In the genomic region with DNA sequence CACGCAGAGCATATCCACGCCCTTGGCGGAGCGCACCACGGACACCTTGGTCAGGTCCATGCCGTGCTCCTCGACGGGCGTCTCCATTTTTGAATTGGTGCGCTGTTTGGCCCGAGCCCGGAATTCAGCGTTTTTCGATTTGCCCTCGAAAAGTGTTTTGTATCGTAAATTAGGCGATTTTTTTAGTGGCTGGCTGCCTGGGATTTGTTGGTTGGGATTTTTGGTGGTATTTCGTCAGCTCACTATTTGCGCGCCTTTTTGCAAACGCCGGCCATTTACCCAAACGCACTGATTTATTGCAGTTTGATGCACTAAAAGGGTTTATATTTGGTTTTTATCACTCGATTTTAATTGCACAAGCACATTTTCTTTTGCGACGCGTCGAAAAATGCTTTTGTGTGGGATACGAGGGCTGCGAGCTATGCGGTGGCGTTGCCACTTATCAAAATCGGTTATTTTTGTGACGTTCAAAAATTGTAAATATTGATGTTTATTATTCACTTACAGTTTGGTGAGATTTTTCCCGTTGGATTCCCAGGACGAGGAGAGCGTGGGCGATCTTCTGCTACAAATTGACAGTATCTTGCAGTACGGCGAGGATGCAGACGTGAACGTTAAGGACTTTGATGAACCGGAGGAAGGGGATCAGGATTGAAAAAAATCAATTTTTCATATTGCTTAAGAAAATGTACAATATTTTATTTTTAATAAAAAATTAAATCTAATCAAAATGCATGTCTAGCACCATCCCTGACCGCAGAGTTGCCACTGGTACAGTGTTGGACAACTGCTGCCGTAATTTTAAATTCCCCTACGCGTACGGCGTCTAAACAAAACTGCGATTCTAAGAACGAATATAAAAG, we compare ENCODE assay signal across 5 fruit fly cellular contexts.
A peak's percentile ranks its signal among the peaks of the same experiment; 100 is the strongest.
TF ChIP-seq lines count a peak whose summit lies in the region.

A gene (minus strand): TSS at position 425 of the 863 bp plus-strand sequence.
A gene (plus strand): TSS at position 824 of the 863 bp plus-strand sequence.

TF ChIP-seq in whole organism, adult, 20 proteins besides CTCF, POLR2A, EP300 and RAD21 (continued from another document):
- TF ChIP-seq CG7045 (GFP tag; optimal IDR thresholded peaks at IDR 0.05; lab: Kevin White, UChicago) (peak; percentile 64), ovo (GFP tag; optimal IDR thresholded peaks at IDR 0.05; lab: Kevin White, UChicago) (peak; percentile 62), Clk (GFP tag; optimal IDR thresholded peaks at IDR 0.05; lab: Kevin White, UChicago) (no peak), CG14711 (tag; optimal IDR thresholded peaks at IDR 0.05; lab: Kevin White, UChicago) (peak; percentile 37)

TF ChIP-seq in whole organism, embryonic, 481 proteins besides CTCF, POLR2A, EP300 and RAD21 (continued from another document and continues in another):
- TF ChIP-seq gce (GFP tag; IDR thresholded peaks at IDR 0.05; lab: Robert Waterston, UW) (no peak), br (optimal IDR thresholded peaks at IDR 0.05; lab: Kevin White, UChicago) (no peak), HmgZ (tag; optimal IDR thresholded peaks at IDR 0.05; lab: Kevin White, UChicago) (peak; percentile 19), CG11560 (tag; IDR thresholded peaks at IDR 0.05; lab: Robert Waterston, UW) (no peak; the same call in 1 of the 3 replicates), Dfd (GFP tag; optimal IDR thresholded peaks at IDR 0.05; lab: Kevin White, UChicago) (no peak), pum (GFP tag; optimal IDR thresholded peaks at IDR 0.05; lab: Kevin White, UChicago) (peak; percentile 27), CG6683 (GFP tag; optimal IDR thresholded peaks at IDR 0.05; lab: Kevin White, UChicago) (no peak), ac (GFP tag; optimal IDR thresholded peaks at IDR 0.05; lab: Kevin White, UChicago) (no peak), Lpt (GFP tag; optimal IDR thresholded peaks at IDR 0.05; lab: Kevin White, UChicago) (no peak), al (GFP tag; IDR thresholded peaks at IDR 0.05; lab: Robert Waterston, UW) (peak; percentile 52; the same call in 1 of the 2 replicates), CG8944 (GFP tag; optimal IDR thresholded peaks at IDR 0.05; lab: Kevin White, UChicago) (no peak), CG11093 (GFP tag; IDR thresholded peaks at IDR 0.05; lab: Robert Waterston, UW) (peak; percentile 80; the same call in 2 of the 3 replicates), CG16813 (GFP tag; IDR thresholded peaks at IDR 0.05; lab: Robert Waterston, UW; ENCODE audit: partially characterized antibody) (no peak), Xrp1 (GFP tag; IDR thresholded peaks at IDR 0.05; lab: Robert Waterston, UW) (peak; percentile 53; the same call in 1 of the 2 replicates), Fer1 (GFP tag; optimal IDR thresholded peaks at IDR 0.05; lab: Kevin White, UChicago) (peak; percentile 28), BEAF-32 (GFP tag; optimal IDR thresholded peaks at IDR 0.05; lab: Kevin White, UChicago) (peak; percentile 40), CG17612 (GFP tag; IDR thresholded peaks at IDR 0.05; lab: Robert Waterston, UW) (no peak), CG4854 (GFP tag; optimal IDR thresholded peaks at IDR 0.05; lab: Kevin White, UChicago) (no peak), dysf (GFP tag; IDR thresholded peaks at IDR 0.05; lab: Robert Waterston, UW) (peak; percentile 49; the same call in 1 of the 3 replicates), D (optimal IDR thresholded peaks at IDR 0.05; lab: Kevin White, UChicago) (no peak), D (GFP tag; optimal IDR thresholded peaks at IDR 0.05; lab: Kevin White, UChicago) (peak; percentile 53), YL-1 (GFP tag; optimal IDR thresholded peaks at IDR 0.05; lab: Kevin White, UChicago) (peak; percentile 65), her (GFP tag; optimal IDR thresholded peaks at IDR 0.05; lab: Kevin White, UChicago) (no peak), ttk (GFP tag; IDR thresholded peaks at IDR 0.05; lab: Robert Waterston, UW) (peak; percentile 48; the same call in 1 of the 2 replicates), CG8281 (tag; optimal IDR thresholded peaks at IDR 0.05; lab: Kevin White, UChicago) (no peak), CG6254 (GFP tag; optimal IDR thresholded peaks at IDR 0.05; lab: Kevin White, UChicago) (no peak), Kr (GFP tag; optimal IDR thresholded peaks at IDR 0.05; lab: Kevin White, UChicago) (no peak), Blimp-1 (GFP tag; optimal IDR thresholded peaks at IDR 0.05; lab: Kevin White, UChicago) (peak; percentile 33), luna (GFP tag; optimal IDR thresholded peaks at IDR 0.05; lab: Kevin White, UChicago) (peak; percentile 36)

TF ChIP-seq in whole organism, prepupa, 60 proteins besides CTCF, POLR2A, EP300 and RAD21 (continued from another document and continues in another):
- TF ChIP-seq Gug (GFP tag; IDR thresholded peaks at IDR 0.05; lab: Robert Waterston, UW) (peak; percentile 68), esn (GFP tag; optimal IDR thresholded peaks at IDR 0.05; lab: Kevin White, UChicago) (peak; percentile 73), CG34406 (GFP tag; optimal IDR thresholded peaks at IDR 0.05; lab: Kevin White, UChicago) (peak; percentile 66), Blimp-1 (GFP tag; optimal IDR thresholded peaks at IDR 0.05; lab: Kevin White, UChicago) (peak; percentile 14), CG6163 (GFP tag; IDR thresholded peaks at IDR 0.05; lab: Robert Waterston, UW) (peak; percentile 75), CG11902 (GFP tag; optimal IDR thresholded peaks at IDR 0.05; lab: Kevin White, UChicago) (peak; percentile 71), Ets96B (tag; optimal IDR thresholded peaks at IDR 0.05; lab: Kevin White, UChicago) (peak; percentile 21), CG6276 (GFP tag; optimal IDR thresholded peaks at IDR 0.05; lab: Kevin White, UChicago) (no peak), CG6854 (GFP tag; optimal IDR thresholded peaks at IDR 0.05; lab: Kevin White, UChicago) (no peak), Hr38 (GFP tag; optimal IDR thresholded peaks at IDR 0.05; lab: Kevin White, UChicago) (no peak), net (GFP tag; optimal IDR thresholded peaks at IDR 0.05; lab: Kevin White, UChicago) (no peak), CG8632 (GFP tag; optimal IDR thresholded peaks at IDR 0.05; lab: Kevin White, UChicago) (peak; percentile 59), CG31627 (GFP tag; optimal IDR thresholded peaks at IDR 0.05; lab: Kevin White, UChicago) (peak; percentile 73), acj6 (GFP tag; optimal IDR thresholded peaks at IDR 0.05; lab: Kevin White, UChicago) (peak; percentile 70), Smox (GFP tag; optimal IDR thresholded peaks at IDR 0.05; lab: Kevin White, UChicago) (no peak), svp (GFP tag; lab: Kevin White, UChicago) (no peak), cyc (GFP tag; optimal IDR thresholded peaks at IDR 0.05; lab: Kevin White, UChicago) (peak; percentile 61), Met (GFP tag; optimal IDR thresholded peaks at IDR 0.05; lab: Kevin White, UChicago) (no peak), Ets21C (GFP tag; optimal IDR thresholded peaks at IDR 0.05; lab: Kevin White, UChicago) (no peak), topi (GFP tag; optimal IDR thresholded peaks at IDR 0.05; lab: Kevin White, UChicago) (no peak), lz (GFP tag; optimal IDR thresholded peaks at IDR 0.05; lab: Kevin White, UChicago) (peak; percentile 70), CG6808 (GFP tag; optimal IDR thresholded peaks at IDR 0.05; lab: Kevin White, UChicago) (no peak), CG3032 (tag; optimal IDR thresholded peaks at IDR 0.05; lab: Kevin White, UChicago) (peak; percentile 72), CG7368 (GFP tag; optimal IDR thresholded peaks at IDR 0.05; lab: Kevin White, UChicago) (peak; percentile 35), Sox14 (GFP tag; optimal IDR thresholded peaks at IDR 0.05; lab: Kevin White, UChicago) (peak; percentile 69), vri (GFP tag; optimal IDR thresholded peaks at IDR 0.05; lab: Kevin White, UChicago) (no peak), Hr39 (GFP tag; optimal IDR thresholded peaks at IDR 0.05; lab: Kevin White, UChicago) (peak; percentile 76), ss (GFP tag; optimal IDR thresholded peaks at IDR 0.05; lab: Kevin White, UChicago) (no peak), Eip93F (GFP tag; optimal IDR thresholded peaks at IDR 0.05; lab: Kevin White, UChicago) (no peak), CG3919 (GFP tag; optimal IDR thresholded peaks at IDR 0.05; lab: Kevin White, UChicago) (no peak), spab (GFP tag; optimal IDR thresholded peaks at IDR 0.05; lab: Kevin White, UChicago) (no peak)

TF ChIP-seq in whole organism, pupa, 21 proteins besides CTCF, POLR2A, EP300 and RAD21 (continued from another document):
- TF ChIP-seq fd96Ca (GFP tag; IDR thresholded peaks at IDR 0.05; lab: Robert Waterston, UW) (peak; percentile 84), CG17806 (tag; optimal IDR thresholded peaks at IDR 0.05; lab: Kevin White, UChicago) (peak; percentile 50), CG14655 (GFP tag; optimal IDR thresholded peaks at IDR 0.05; lab: Kevin White, UChicago) (no peak), Ets98B (GFP tag; IDR thresholded peaks at IDR 0.05; lab: Robert Waterston, UW) (peak; percentile 29; the same call in 1 of the 2 replicates)

TF ChIP-seq in whole organism, wandering third instar larva, 38 proteins besides CTCF, POLR2A, EP300 and RAD21 (continued from another document):
- no peak for TF ChIP-seq jim (GFP tag; optimal IDR thresholded peaks at IDR 0.05; lab: Kevin White, UChicago)
- no peak for TF ChIP-seq woc (GFP tag; optimal IDR thresholded peaks at IDR 0.05; lab: Kevin White, UChicago)
- TF ChIP-seq psq (GFP tag; optimal IDR thresholded peaks at IDR 0.05; lab: Kevin White, UChicago) = peak; percentile 46
- peak; percentile 15 for TF ChIP-seq Myc (optimal IDR thresholded peaks at IDR 0.05; lab: Kevin White, UChicago)
- TF ChIP-seq tai (GFP tag; optimal IDR thresholded peaks at IDR 0.05; lab: Kevin White, UChicago) = no peak
- TF ChIP-seq lola (GFP tag; optimal IDR thresholded peaks at IDR 0.05; lab: Kevin White, UChicago) = no peak
- TF ChIP-seq HLH106 (tag; optimal IDR thresholded peaks at IDR 0.05; lab: Kevin White, UChicago) = peak; percentile 77
- TF ChIP-seq foxo (GFP tag; optimal IDR thresholded peaks at IDR 0.05; lab: Kevin White, UChicago) = peak in 1 of 2 experiments; percentile 81
- TF ChIP-seq Mio (GFP tag; optimal IDR thresholded peaks at IDR 0.05; lab: Kevin White, UChicago) = no peak
- no peak for TF ChIP-seq h (GFP tag; optimal IDR thresholded peaks at IDR 0.05; lab: Kevin White, UChicago)
- TF ChIP-seq Jra (GFP tag; optimal IDR thresholded peaks at IDR 0.05; lab: Kevin White, UChicago) = no peak
- no peak for TF ChIP-seq rgr (GFP tag; optimal IDR thresholded peaks at IDR 0.05; lab: Kevin White, UChicago)
- TF ChIP-seq CG32264 (GFP tag; optimal IDR thresholded peaks at IDR 0.05; lab: Kevin White, UChicago) = no peak
- no peak for TF ChIP-seq Dfd (GFP tag; optimal IDR thresholded peaks at IDR 0.05; lab: Kevin White, UChicago)
- TF ChIP-seq usp (GFP tag; optimal IDR thresholded peaks at IDR 0.05; lab: Kevin White, UChicago) = no peak
- peak; percentile 52 for TF ChIP-seq OdsH (GFP tag; optimal IDR thresholded peaks at IDR 0.05; lab: Kevin White, UChicago)
- no peak for TF ChIP-seq sage (GFP tag; optimal IDR thresholded peaks at IDR 0.05; lab: Kevin White, UChicago)
- TF ChIP-seq Abd-B (GFP tag; optimal IDR thresholded peaks at IDR 0.05; lab: Kevin White, UChicago) = no peak
- TF ChIP-seq ey (GFP tag; optimal IDR thresholded peaks at IDR 0.05; lab: Kevin White, UChicago) = peak; percentile 55
- TF ChIP-seq N (GFP tag; optimal IDR thresholded peaks at IDR 0.05; lab: Kevin White, UChicago) = no peak
